Worm (Caenorhabditis elegans) whole organism, L4/young adult: ENCODE data around the gene C01G10.5.

Source experiments
- W03F9.2 ChIP-seq: fragments of 150-350 bp; optimal IDR thresholded peaks from 2 replicates; lab custom pipeline; 2014; ENCODE audit warnings: missing biosample characterization, missing genetic modification characterization
- dao-5 ChIP-seq: sonication (generic microtip); optimal IDR thresholded peaks from 2 replicates; lab custom pipeline; 2016; ENCODE audit warnings: missing genotype, missing genetic modification characterization, moderate library complexity, missing compliant biosample characterization
- him-1 ChIP-seq: sonication (generic microtip); optimal IDR thresholded peaks from 2 replicates; lab custom pipeline; 2016; ENCODE audit warnings: missing genotype, missing genetic modification reagents, missing genetic modification characterization, missing compliant biosample characterization

- TF ChIP-seq him-1 (tag; lab: Kevin White, UChicago): no peak
- TF ChIP-seq dao-5: no peak
- no peak for TF ChIP-seq W03F9.2
Measured at ce11 chrV:15133812-15134211, 44.5 kb upstream of the C01G10.5 start.
